Worm (Caenorhabditis elegans) whole organism, mixed stage, embryonic: ENCODE measurements around the gene H35B03.1.

Experiments
- M03D4.4 ChIP-seq: sonication (generic microtip); optimal IDR thresholded peaks from 2 replicates; lab custom pipeline; 2017; ENCODE audit warnings: mild to moderate bottlenecking, missing genetic modification characterization, missing compliant biosample characterization
- bed-3 ChIP-seq: fragments of 200-800 bp; sonication (Bioruptor generic); optimal IDR thresholded peaks from 3 replicates; lab custom pipeline; 2018; ENCODE audit warnings: mild to moderate bottlenecking, missing genetic modification characterization, moderate library complexity, missing compliant biosample characterization
- ceh-39 ChIP-seq: fragments of 150-350 bp; optimal IDR thresholded peaks from 2 replicates; lab custom pipeline; 2014; ENCODE audit warnings: missing biosample characterization, missing genetic modification characterization
- ceh-43 ChIP-seq: fragments of 200-800 bp; sonication (Bioruptor generic); optimal IDR thresholded peaks from 2 replicates; lab custom pipeline; 2018; ENCODE audit warnings: mild to moderate bottlenecking, missing genetic modification characterization, moderate library complexity, missing compliant biosample characterization
- ces-1 ChIP-seq: fragments of 150-350 bp; optimal IDR thresholded peaks from 2 replicates; lab custom pipeline; 2014; ENCODE audit warnings: missing biosample characterization, missing genetic modification reagents, missing genetic modification characterization
- cnd-1 ChIP-seq: fragments of 200-800 bp; sonication (Bioruptor generic); optimal IDR thresholded peaks from 2 replicates; lab custom pipeline; 2018; ENCODE audit warnings: mild to moderate bottlenecking, missing genetic modification characterization, missing compliant biosample characterization
- drap-1 ChIP-seq: fragments of 200-800 bp; sonication (Bioruptor generic); optimal IDR thresholded peaks from 3 replicates; lab custom pipeline; 2018; ENCODE audit warnings: mild to moderate bottlenecking, missing genetic modification characterization, missing compliant biosample characterization
- elt-1 ChIP-seq: sonication (generic microtip); optimal IDR thresholded peaks from 2 replicates; lab custom pipeline; 2017; ENCODE audit warnings: missing genetic modification characterization, mild to moderate bottlenecking, missing compliant biosample characterization, antibody characterized with exemption, moderate library complexity, borderline replicate concordance; ENCODE audit not compliant: insufficient read depth
- elt-3 ChIP-seq: fragments of 150-350 bp; optimal IDR thresholded peaks from 2 replicates; lab custom pipeline; 2014; ENCODE audit warnings: missing biosample characterization, missing genetic modification characterization
- flh-1 ChIP-seq: fragments of 200-800 bp; sonication (Bioruptor generic); optimal IDR thresholded peaks from 2 replicates; lab custom pipeline; 2018; ENCODE audit warnings: mild to moderate bottlenecking, missing genetic modification characterization, moderate library complexity, missing compliant biosample characterization
- ham-2 ChIP-seq: fragments of 200-800 bp; sonication (Bioruptor generic); optimal IDR thresholded peaks from 2 replicates; lab custom pipeline; 2018; ENCODE audit warnings: mild to moderate bottlenecking, missing genetic modification characterization, missing compliant biosample characterization
- hlh-1 ChIP-seq: fragments of 150-350 bp; optimal IDR thresholded peaks from 2 replicates; lab custom pipeline; 2014; ENCODE audit warnings: missing biosample characterization, missing genetic modification reagents, missing genetic modification characterization
- lsy-2 ChIP-seq: fragments of 150-350 bp; optimal IDR thresholded peaks from 2 replicates; lab custom pipeline; 2014; ENCODE audit warnings: missing biosample characterization, missing genetic modification characterization
- mab-5 ChIP-seq: fragments of 150-350 bp; optimal IDR thresholded peaks from 2 replicates; lab custom pipeline; 2014; ENCODE audit warnings: missing biosample characterization, missing genetic modification characterization
- mep-1 ChIP-seq: fragments of 150-350 bp; optimal IDR thresholded peaks from 2 replicates; lab custom pipeline; 2017; ENCODE audit warnings: missing biosample characterization, missing genetic modification reagents, missing genetic modification characterization, inconsistent platforms
- nhr-12 ChIP-seq: fragments of 150-350 bp; optimal IDR thresholded peaks from 2 replicates; lab custom pipeline; 2014; ENCODE audit warnings: missing biosample characterization, missing genetic modification characterization
- nhr-2 ChIP-seq: fragments of 150-350 bp; optimal IDR thresholded peaks from 2 replicates; lab custom pipeline; 2014; ENCODE audit warnings: missing biosample characterization, missing genetic modification characterization
- nhr-237 ChIP-seq: fragments of 150-350 bp; optimal IDR thresholded peaks from 2 replicates; lab custom pipeline; 2014; ENCODE audit warnings: missing biosample characterization, missing genetic modification characterization
- nhr-28 ChIP-seq: fragments of 150-350 bp; optimal IDR thresholded peaks from 2 replicates; lab custom pipeline; 2014; ENCODE audit warnings: missing biosample characterization, missing genetic modification characterization
- nhr-76 ChIP-seq: sonication (generic microtip); optimal IDR thresholded peaks from 2 replicates; lab custom pipeline; 2017; ENCODE audit warnings: missing biosample characterization, missing genetic modification characterization
- pha-4 ChIP-seq: fragments of 150-350 bp; optimal IDR thresholded peaks from 2 replicates; lab custom pipeline; 2018; ENCODE audit warnings: missing biosample characterization, missing genetic modification reagents, missing genetic modification characterization
- sem-2 ChIP-seq: fragments of 200-800 bp; sonication (Bioruptor generic); optimal IDR thresholded peaks from 2 replicates; lab custom pipeline; 2018; ENCODE audit warnings: mild to moderate bottlenecking, missing genetic modification characterization, missing compliant biosample characterization
- sptf-1 ChIP-seq: sonication (generic microtip); optimal IDR thresholded peaks from 2 replicates; lab custom pipeline; 2017; ENCODE audit warnings: mild to moderate bottlenecking, missing genetic modification characterization, moderate library complexity, missing compliant biosample characterization
- tbx-8 ChIP-seq: fragments of 200-800 bp; sonication (Bioruptor generic); optimal IDR thresholded peaks from 2 replicates; lab custom pipeline; 2018; ENCODE audit warnings: mild to moderate bottlenecking, missing genetic modification characterization, moderate library complexity, missing compliant biosample characterization
- unc-120 ChIP-seq: sonication (generic microtip); optimal IDR thresholded peaks from 2 replicates; lab custom pipeline; 2017; ENCODE audit warnings: missing genetic modification characterization, missing compliant biosample characterization; ENCODE audit not compliant: poor library complexity, severe bottlenecking
- unc-39 ChIP-seq: fragments of 150-350 bp; optimal IDR thresholded peaks from 2 replicates; lab custom pipeline; 2014; ENCODE audit warnings: missing biosample characterization, missing genetic modification characterization
- unc-62 ChIP-seq: fragments of 150-350 bp; optimal IDR thresholded peaks from 2 replicates; lab custom pipeline; 2014; ENCODE audit warnings: missing biosample characterization, missing genetic modification reagents, missing genetic modification characterization
- zip-8 ChIP-seq: fragments of 150-350 bp; optimal IDR thresholded peaks from 2 replicates; lab custom pipeline; 2014; ENCODE audit warnings: missing biosample characterization, missing genetic modification characterization
- ztf-11 ChIP-seq: fragments of 150-350 bp; optimal IDR thresholded peaks from 2 replicates; lab custom pipeline; 2014; ENCODE audit warnings: missing biosample characterization, missing genetic modification characterization

Gene H35B03.1

DNA sequence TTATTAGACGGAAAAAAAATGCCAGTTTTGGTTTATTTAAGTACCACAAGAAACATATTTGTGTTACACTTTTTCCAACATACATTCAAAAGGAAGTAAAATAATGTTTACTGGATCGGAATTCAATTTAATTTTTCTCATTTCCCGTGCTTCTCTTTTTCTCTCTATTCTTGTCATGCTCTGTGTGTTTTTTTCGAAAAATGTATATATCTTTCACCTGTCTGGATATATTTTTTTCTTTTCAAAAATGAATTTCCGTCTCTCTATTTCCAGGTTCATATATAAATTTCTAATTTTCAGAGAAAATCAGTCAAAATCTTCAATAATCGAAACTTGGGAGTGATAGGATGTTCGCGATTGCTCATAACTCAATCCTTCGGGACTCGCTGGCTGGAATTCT, at the start of gene H35B03.1:
H35B03.1 (plus strand) TSS at position 301 of the 400 bp plus-strand sequence.
- no peak for TF ChIP-seq lsy-2
- peak; percentile 37 for TF ChIP-seq ces-1 (GFP tag; lab: Kevin White, UChicago)

ce11 chrIV:5678044-5678443, 47.4 kb upstream of the H35B03.1 start, which contains the start of gene C55C3.4:
TSS of gene C55C3.4 (minus strand) at chrIV:5678144.
- TF ChIP-seq cnd-1 (tag; lab: Kevin White, UChicago): no peak
- no peak for TF ChIP-seq ceh-39 (tag; lab: Kevin White, UChicago)

- TF ChIP-seq tbx-8 (GFP tag; lab: Kevin White, UChicago) (no peak), lsy-2 (no peak), elt-3 (tag; lab: Kevin White, UChicago) (no peak), drap-1 (no peak), bed-3 (GFP tag; lab: Kevin White, UChicago) (no peak), nhr-28 (tag; lab: Kevin White, UChicago) (no peak), unc-120 (tag; lab: Kevin White, UChicago) (no peak), M03D4.4 (tag; lab: Kevin White, UChicago) (no peak)
Observed at ce11 chrIV:5682547-5683234, 42.7 kb upstream of the H35B03.1 start, which contains the start of the genes C55C3.7 and C55C3.6. TSS of gene C55C3.7 (minus strand) at chrIV:5682647. TSS of gene C55C3.6 (plus strand) at chrIV:5683184.

DNA sequence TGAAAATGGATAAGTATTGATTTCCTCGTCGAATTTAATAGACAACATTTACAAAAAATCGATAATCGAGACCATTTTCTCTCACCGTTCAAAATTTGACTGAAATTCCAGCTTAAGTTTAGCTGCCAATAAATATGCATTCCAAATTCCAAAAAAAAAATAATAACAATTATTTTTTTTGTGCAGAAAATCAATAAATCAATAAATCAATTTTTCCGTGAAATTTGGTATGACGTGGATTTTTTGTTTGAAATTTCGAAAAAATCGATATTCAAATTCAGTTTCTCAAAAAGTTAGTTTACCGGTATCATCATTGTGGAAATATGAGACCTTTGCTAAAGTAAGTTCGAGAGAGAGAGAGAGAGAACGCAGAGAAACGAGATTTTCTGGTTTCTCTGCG, 40.4 kb upstream of the H35B03.1 start, which contains the start of gene C55C3.3:
C55C3.3 (plus strand) TSS at position 274 of the 400 bp plus-strand sequence.
- no peak for TF ChIP-seq mep-1 (tag; lab: Kevin White, UChicago)
- no peak for TF ChIP-seq pha-4
- no peak for TF ChIP-seq mab-5 (tag; lab: Kevin White, UChicago)
- TF ChIP-seq unc-120 (tag; lab: Kevin White, UChicago): no peak
- TF ChIP-seq lsy-2: no peak
- TF ChIP-seq elt-1: no peak
- no peak for TF ChIP-seq ham-2 (GFP tag; lab: Kevin White, UChicago)
- no peak for TF ChIP-seq nhr-237 (tag; lab: Kevin White, UChicago)
- TF ChIP-seq hlh-1 (tag; lab: Kevin White, UChicago): no peak
- no peak for TF ChIP-seq sem-2 (GFP tag; lab: Kevin White, UChicago)
- TF ChIP-seq unc-62 (GFP tag; lab: Kevin White, UChicago): no peak
- TF ChIP-seq ztf-11 (tag; lab: Kevin White, UChicago): no peak
- TF ChIP-seq unc-39: no peak
- no peak for TF ChIP-seq zip-8
- TF ChIP-seq, all 35 proteins: peak for 0

- TF ChIP-seq flh-1 (GFP tag; lab: Kevin White, UChicago) (no peak), pha-4 (no peak), sptf-1 (tag; lab: Kevin White, UChicago) (no peak), nhr-12 (tag; lab: Kevin White, UChicago) (no peak), mep-1 (tag; lab: Kevin White, UChicago) (no peak), lsy-2 (no peak), M03D4.4 (tag; lab: Kevin White, UChicago) (no peak), drap-1 (no peak), nhr-2 (no peak), ztf-11 (tag; lab: Kevin White, UChicago) (no peak), nhr-76 (tag; lab: Kevin White, UChicago) (no peak), ceh-39 (tag; lab: Kevin White, UChicago) (no peak), ceh-43 (GFP tag; lab: Kevin White, UChicago) (no peak), zip-8 (no peak), ham-2 (GFP tag; lab: Kevin White, UChicago) (no peak), sem-2 (GFP tag; lab: Kevin White, UChicago) (no peak), mab-5 (tag; lab: Kevin White, UChicago) (no peak), ces-1 (GFP tag; lab: Kevin White, UChicago) (no peak), unc-62 (GFP tag; lab: Kevin White, UChicago) (no peak)
Observed at ce11 chrIV:5690386-5691080, 34.9 kb upstream of the H35B03.1 start, which contains the start of gene C55C3.8. TSS of gene C55C3.8 (plus strand) at chrIV:5691030.
